Worm (Caenorhabditis elegans): ENCODE measurements around the gene ZC239.22.
"Not testable (repeated sequence)": the region's sequence is repeated elsewhere in the genome, so short reads cannot be mapped to it uniquely, and the experiment has no call there.

DNA sequence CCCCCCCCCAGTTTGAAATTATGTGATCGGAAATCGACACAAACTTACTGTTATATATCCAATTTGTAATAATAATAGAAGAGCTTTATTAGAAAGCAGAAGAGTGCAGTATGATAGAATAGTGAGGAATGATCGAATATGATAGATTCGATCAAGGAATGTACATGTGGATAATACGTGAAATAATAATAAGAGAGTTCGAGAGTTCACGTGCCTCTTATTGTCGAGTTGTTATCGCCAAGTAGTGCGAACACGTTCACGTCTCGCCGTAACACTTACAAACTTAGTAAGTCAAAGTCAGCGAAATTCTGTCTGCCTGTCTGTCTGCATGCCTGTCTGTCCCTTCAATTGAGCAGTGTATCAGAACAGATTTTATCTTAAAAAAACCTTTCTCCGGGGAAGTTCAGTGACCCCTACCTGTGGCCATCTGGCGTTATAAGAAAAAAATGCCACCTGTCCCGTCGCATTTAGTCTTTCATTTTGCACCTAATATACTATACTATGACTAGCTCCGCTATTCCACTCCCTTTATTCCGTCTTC lies 37.3 kb downstream of the ZC239.22 start, which contains the start of the genes Y27F2A.6 and Y27F2A.8:
- not testable (repeated sequence) for TF ChIP-seq unc-62 (GFP tag; optimal IDR thresholded peaks at IDR 0.05); pqm-1 (tag; optimal IDR thresholded peaks at IDR 0.05); sea-2 (GFP tag; optimal IDR thresholded peaks at IDR 0.05)

Measured in whole organism, L3 larva.